Worm (Caenorhabditis elegans) whole organism, L3 larva: ENCODE data around the gene ZC449.4.
A peak's percentile ranks its signal among the peaks of the same experiment; 100 is the strongest.

Experiments
- R02D3.7 ChIP-seq: fragments of 150-350 bp; optimal IDR thresholded peaks from 2 replicates; lab custom pipeline; 2014; ENCODE audit warnings: missing biosample characterization, missing genetic modification characterization
- ZK546.5 ChIP-seq: sonication (generic microtip); optimal IDR thresholded peaks from 2 replicates; lab custom pipeline; 2017; ENCODE audit warnings: missing biosample characterization, missing genetic modification characterization
- ama-1 ChIP-seq: fragments of 150-350 bp; optimal IDR thresholded peaks from 2 replicates; lab custom pipeline; 2018
- ceh-16 ChIP-seq: sonication (generic microtip); optimal IDR thresholded peaks from 2 replicates; lab custom pipeline; 2017; ENCODE audit warnings: missing biosample characterization, missing genetic modification characterization
- ceh-9 ChIP-seq: sonication (generic microtip); optimal IDR thresholded peaks from 2 replicates; lab custom pipeline; 2018; ENCODE audit warnings: missing biosample characterization, missing genetic modification characterization
- daf-12 ChIP-seq: fragments of 150-350 bp; optimal IDR thresholded peaks from 2 replicates; lab custom pipeline; 2014; ENCODE audit warnings: missing biosample characterization, missing genetic modification reagents, missing genetic modification characterization
- egl-27 ChIP-seq: sonication (generic microtip); optimal IDR thresholded peaks from 4 replicates; lab custom pipeline; 2017; ENCODE audit warnings: missing biosample characterization, missing genetic modification reagents, missing genetic modification characterization
- egl-5 ChIP-seq: fragments of 150-350 bp; optimal IDR thresholded peaks from 2 replicates; lab custom pipeline; 2017; ENCODE audit warnings: missing biosample characterization, missing genetic modification reagents, missing genetic modification characterization, inconsistent platforms
- elt-1 ChIP-seq: fragments of 150-350 bp; optimal IDR thresholded peaks from 2 replicates; lab custom pipeline; 2014; ENCODE audit warnings: missing biosample characterization, missing genetic modification characterization
- elt-2 ChIP-seq: sonication (generic microtip); optimal IDR thresholded peaks from 2 replicates; lab custom pipeline; 2016; ENCODE audit warnings: missing genetic modification reagents, mild to moderate bottlenecking, missing genetic modification characterization, missing compliant biosample characterization
- elt-3 ChIP-seq, 3 experiments: fragments of 150-350 bp in 1 of 3; sonication (generic microtip) in 2 of 3; optimal IDR thresholded peaks; 2 replicates in 2 of 3; 4 replicates in 1 of 3; lab custom pipeline; 2014 to 2017; ENCODE audit warnings: missing biosample characterization in 3 of 3, missing genetic modification characterization in 3 of 3
- fkh-10 ChIP-seq: sonication (generic microtip); optimal IDR thresholded peaks from 2 replicates; lab custom pipeline; 2017; ENCODE audit warnings: missing biosample characterization, missing genetic modification reagents, missing genetic modification characterization
- fkh-2 ChIP-seq: fragments of 150-350 bp; optimal IDR thresholded peaks from 2 replicates; lab custom pipeline; 2014; ENCODE audit warnings: missing biosample characterization, missing genetic modification reagents, missing genetic modification characterization
- hmg-11 ChIP-seq: sonication (generic microtip); optimal IDR thresholded peaks from 2 replicates; lab custom pipeline; 2016; ENCODE audit warnings: missing genetic modification characterization, missing compliant biosample characterization
- jun-1 ChIP-seq: fragments of 150-350 bp; optimal IDR thresholded peaks from 2 replicates; lab custom pipeline; 2014; ENCODE audit warnings: missing biosample characterization, missing genetic modification reagents, missing genetic modification characterization
- lin-39 ChIP-seq: fragments of 150-350 bp; optimal IDR thresholded peaks from 2 replicates; lab custom pipeline; 2018; ENCODE audit warnings: missing biosample characterization, missing genetic modification reagents, missing genetic modification characterization
- lsy-12 ChIP-seq: sonication (generic microtip); optimal IDR thresholded peaks from 2 replicates; lab custom pipeline; 2016; ENCODE audit warnings: mild to moderate bottlenecking, missing genetic modification characterization, missing compliant biosample characterization
- mdl-1 ChIP-seq: fragments of 150-350 bp; optimal IDR thresholded peaks from 2 replicates; lab custom pipeline; 2014; ENCODE audit warnings: missing biosample characterization, missing genetic modification characterization
- mml-1 ChIP-seq: fragments of 150-350 bp; sonication (generic microtip); optimal IDR thresholded peaks from 3 replicates; lab custom pipeline; 2014; ENCODE audit warnings: missing biosample characterization, missing genetic modification characterization
- nfya-1 ChIP-seq: sonication (generic microtip); optimal IDR thresholded peaks from 2 replicates; lab custom pipeline; 2017; ENCODE audit warnings: missing genetic modification characterization, mild to moderate bottlenecking, missing compliant biosample characterization, antibody characterized with exemption, moderate library complexity; ENCODE audit not compliant: insufficient read depth
- nhr-11 ChIP-seq: fragments of 150-350 bp; optimal IDR thresholded peaks from 2 replicates; lab custom pipeline; 2014; ENCODE audit warnings: missing biosample characterization, missing genetic modification characterization
- nhr-12 ChIP-seq: fragments of 150-350 bp; optimal IDR thresholded peaks from 2 replicates; lab custom pipeline; 2014; ENCODE audit warnings: missing biosample characterization, missing genetic modification characterization
- nhr-23 ChIP-seq: fragments of 150-350 bp; optimal IDR thresholded peaks from 2 replicates; lab custom pipeline; 2014; ENCODE audit warnings: missing biosample characterization, missing genetic modification reagents, missing genetic modification characterization
- nhr-237 ChIP-seq: fragments of 150-350 bp; optimal IDR thresholded peaks from 2 replicates; lab custom pipeline; 2014; ENCODE audit warnings: missing biosample characterization, missing genetic modification characterization
- nhr-25 ChIP-seq: sonication (generic microtip); optimal IDR thresholded peaks from 2 replicates; lab custom pipeline; 2017; ENCODE audit warnings: missing biosample characterization, missing genetic modification characterization
- nhr-28 ChIP-seq: fragments of 150-350 bp; optimal IDR thresholded peaks from 2 replicates; lab custom pipeline; 2014; ENCODE audit warnings: missing biosample characterization, missing genetic modification characterization
- nhr-43 ChIP-seq: sonication (generic microtip); optimal IDR thresholded peaks from 2 replicates; lab custom pipeline; 2016; ENCODE audit warnings: mild to moderate bottlenecking, missing genetic modification characterization, missing compliant biosample characterization; ENCODE audit not compliant: poor library complexity, severe bottlenecking
- nhr-67 ChIP-seq: fragments of 150-350 bp; optimal IDR thresholded peaks from 2 replicates; lab custom pipeline; 2014; ENCODE audit warnings: missing biosample characterization, missing genetic modification characterization
- nhr-76 ChIP-seq: fragments of 150-350 bp; sonication (generic microtip); optimal IDR thresholded peaks from 5 replicates; lab custom pipeline; 2014; ENCODE audit warnings: missing biosample characterization, missing genetic modification characterization
- nhr-77 ChIP-seq: fragments of 150-350 bp; optimal IDR thresholded peaks from 2 replicates; lab custom pipeline; 2014; ENCODE audit warnings: missing biosample characterization, missing genetic modification characterization
- pha-4 ChIP-seq: fragments of 150-350 bp; optimal IDR thresholded peaks from 2 replicates; lab custom pipeline; 2014; ENCODE audit warnings: missing biosample characterization, missing genetic modification reagents, missing genetic modification characterization
- pqm-1 ChIP-seq: fragments of 150-350 bp; optimal IDR thresholded peaks from 2 replicates; lab custom pipeline; 2017; ENCODE audit warnings: missing biosample characterization, missing genetic modification characterization, inconsistent platforms
- skn-1 ChIP-seq: fragments of 150-350 bp; optimal IDR thresholded peaks from 2 replicates; lab custom pipeline; 2014; ENCODE audit warnings: missing biosample characterization, missing genetic modification characterization
- snpc-4 ChIP-seq: fragments of 150-350 bp; optimal IDR thresholded peaks from 2 replicates; lab custom pipeline; 2014; ENCODE audit warnings: missing biosample characterization, missing genetic modification characterization
- tbx-2 ChIP-seq: sonication (generic microtip); optimal IDR thresholded peaks from 2 replicates; lab custom pipeline; 2016; ENCODE audit warnings: mild to moderate bottlenecking, missing genetic modification characterization, missing compliant biosample characterization
- unc-39 ChIP-seq: sonication (generic microtip); optimal IDR thresholded peaks from 4 replicates; lab custom pipeline; 2017; ENCODE audit warnings: missing biosample characterization, missing genetic modification characterization
- unc-62 ChIP-seq: fragments of 150-350 bp; sonication (generic microtip); optimal IDR thresholded peaks from 4 replicates; lab custom pipeline; 2014; ENCODE audit warnings: missing biosample characterization, missing genetic modification reagents, missing genetic modification characterization
- zag-1 ChIP-seq: fragments of 150-350 bp; optimal IDR thresholded peaks from 2 replicates; lab custom pipeline; 2014; ENCODE audit warnings: missing biosample characterization, missing genetic modification characterization
- ztf-11 ChIP-seq: fragments of 150-350 bp; optimal IDR thresholded peaks from 2 replicates; lab custom pipeline; 2014; ENCODE audit warnings: missing biosample characterization, missing genetic modification characterization
- ztf-4 ChIP-seq: fragments of 150-350 bp; optimal IDR thresholded peaks from 2 replicates; lab custom pipeline; 2014; ENCODE audit warnings: missing biosample characterization, missing genetic modification characterization

Gene ZC449.4

DNA sequence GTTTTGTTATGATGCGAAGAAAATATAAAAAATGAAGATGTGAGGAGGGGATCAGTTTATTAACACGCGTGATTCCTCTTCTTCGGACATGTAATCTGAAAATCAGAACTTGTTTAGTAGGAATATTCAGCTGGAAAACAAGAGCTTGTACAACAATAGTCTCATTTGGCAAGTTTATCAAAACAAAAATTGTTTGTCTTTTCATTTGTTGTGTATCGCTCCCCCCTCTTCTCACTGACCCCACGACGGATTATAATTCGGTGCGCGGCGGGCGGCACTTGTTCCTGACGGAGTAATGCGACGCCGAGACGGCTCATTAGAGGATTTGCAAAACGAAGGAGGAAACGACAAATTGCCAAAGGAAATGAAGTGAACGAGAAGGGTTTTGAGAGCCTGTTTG, at the start of gene ZC449.4:
ZC449.4 (minus strand) TSS at position 101 of the 400 bp plus-strand sequence.
- no peak for TF ChIP-seq elt-3 (tag; optimal IDR thresholded peaks at IDR 0.05; lab: Kevin White, UChicago)

DNA sequence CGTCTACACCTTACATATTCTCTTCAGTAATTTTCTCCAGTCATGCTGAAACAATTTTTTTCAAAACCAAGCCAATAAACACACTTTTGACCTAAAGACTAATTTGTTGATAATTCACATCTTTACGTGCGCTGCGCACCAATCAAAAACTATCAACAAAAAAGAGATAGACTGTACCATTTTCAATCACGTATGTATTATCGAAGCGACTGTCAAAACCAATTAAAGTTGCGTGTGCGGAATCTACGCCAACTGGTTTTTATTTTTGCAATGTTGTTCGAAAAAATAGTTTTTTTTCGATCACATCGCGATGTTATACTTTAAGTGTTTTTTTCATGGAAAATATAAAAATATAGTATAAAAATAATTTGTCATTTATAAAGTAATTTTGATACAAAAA, 45.5 kb upstream of the ZC449.4 start:
- no peak for TF ChIP-seq ztf-11 (tag; lab: Kevin White, UChicago)
- TF ChIP-seq tbx-2 (tag; lab: Kevin White, UChicago), result no peak
- TF ChIP-seq pha-4 (tag; lab: Kevin White, UChicago), result no peak
- no peak for TF ChIP-seq elt-2 (tag; lab: Kevin White, UChicago)
- no peak for TF ChIP-seq fkh-2
- TF ChIP-seq nhr-25 (tag; lab: Kevin White, UChicago), result peak; percentile 32
- TF ChIP-seq nfya-1 (tag; lab: Kevin White, UChicago), result peak; percentile 31
- no peak for TF ChIP-seq zag-1
- TF ChIP-seq nhr-11 (tag; lab: Kevin White, UChicago), result no peak

DNA sequence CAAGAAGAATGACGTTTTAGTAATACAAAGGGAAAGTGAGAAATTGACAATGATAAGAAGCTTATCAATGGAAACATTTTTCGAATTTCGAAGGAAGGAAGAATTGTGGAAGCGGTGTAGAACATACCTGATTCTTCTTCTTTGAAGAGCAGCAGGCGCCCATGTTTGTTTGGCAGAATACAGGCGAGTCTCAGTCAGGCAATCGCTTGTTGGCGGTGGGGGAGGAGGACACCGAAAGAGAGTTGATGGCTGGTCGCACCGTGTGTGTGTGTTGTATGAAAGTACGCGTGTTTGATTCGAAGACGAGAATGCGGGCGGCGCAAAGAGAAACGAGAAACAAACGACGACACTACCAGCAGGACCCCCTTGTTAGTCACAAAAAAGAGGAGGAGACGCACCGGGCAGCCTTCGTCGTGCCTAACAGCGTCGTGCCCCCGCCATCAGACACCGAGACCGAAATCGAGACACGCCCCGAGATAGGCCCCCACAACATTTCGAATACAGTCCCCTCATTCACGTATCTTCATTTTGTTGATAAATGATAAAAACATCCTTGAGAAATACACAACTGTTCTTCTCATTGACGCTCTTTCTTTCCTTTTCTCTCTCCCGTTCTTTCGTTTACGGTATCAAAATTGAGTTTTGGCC, 44.1 kb upstream of the ZC449.4 start, which contains the start of gene cal-5:
cal-5 (minus strand) TSS at position 266 of the 648 bp plus-strand sequence.
- TF ChIP-seq egl-27 (tag; lab: Kevin White, UChicago) (no peak), nhr-23 (tag; lab: Kevin White, UChicago) (peak; percentile 59), nhr-237 (tag; lab: Kevin White, UChicago) (no peak), R02D3.7 (tag; lab: Kevin White, UChicago) (no peak), snpc-4 (tag; lab: Kevin White, UChicago) (no peak), tbx-2 (tag; lab: Kevin White, UChicago) (peak; percentile 12), lin-39 (tag; lab: Kevin White, UChicago) (no peak), hmg-11 (tag; lab: Kevin White, UChicago) (peak; percentile 21), mdl-1 (tag; lab: Kevin White, UChicago) (no peak), ztf-11 (tag; lab: Kevin White, UChicago) (no peak), pha-4 (tag; lab: Kevin White, UChicago) (peak; percentile 25), nhr-12 (tag; lab: Kevin White, UChicago) (no peak), ama-1 (lab: Kevin White, UChicago) (peak; percentile 58), nhr-67 (no peak), egl-5 (no peak), unc-39 (tag; lab: Kevin White, UChicago) (no peak), nfya-1 (tag; lab: Kevin White, UChicago) (no peak), nhr-28 (tag; lab: Kevin White, UChicago) (no peak), skn-1 (tag; lab: Kevin White, UChicago) (no peak), daf-12 (tag; lab: Kevin White, UChicago) (no peak), fkh-10 (GFP tag; lab: Kevin White, UChicago) (no peak), jun-1 (no peak), unc-62 (GFP tag; lab: Kevin White, UChicago) (no peak), elt-1 (tag; lab: Kevin White, UChicago) (no peak), nhr-25 (tag; lab: Kevin White, UChicago) (peak; percentile 68), ztf-4 (tag; lab: Kevin White, UChicago) (no peak), mml-1 (tag; lab: Kevin White, UChicago) (no peak), lsy-12 (peak; percentile 21), elt-3 (tag; optimal IDR thresholded peaks at IDR 0.05; lab: Kevin White, UChicago) (no peak), nhr-76 (tag; lab: Kevin White, UChicago) (no peak), nhr-77 (tag; lab: Kevin White, UChicago) (no peak), ceh-9 (tag; lab: Kevin White, UChicago) (no peak), nhr-43 (tag; lab: Kevin White, UChicago) (no peak), pqm-1 (peak; percentile 64), ceh-16 (no peak), fkh-2 (no peak), elt-2 (tag; lab: Kevin White, UChicago) (peak; percentile 89), ZK546.5 (tag; lab: Kevin White, UChicago) (no peak)
